Worm (Caenorhabditis elegans) whole organism, L3 larva: ENCODE data around the gene ZK1010.5.

ENCODE experiments used
- ZK546.5 ChIP-seq: sonication (generic microtip); optimal IDR thresholded peaks from 2 replicates; lab custom pipeline; 2017; ENCODE audit warnings: missing biosample characterization, missing genetic modification characterization
- ama-1 ChIP-seq: fragments of 150-350 bp; optimal IDR thresholded peaks from 2 replicates; lab custom pipeline; 2018
- egl-27 ChIP-seq: sonication (generic microtip); optimal IDR thresholded peaks from 4 replicates; lab custom pipeline; 2017; ENCODE audit warnings: missing biosample characterization, missing genetic modification reagents, missing genetic modification characterization
- lsy-12 ChIP-seq: sonication (generic microtip); optimal IDR thresholded peaks from 2 replicates; lab custom pipeline; 2016; ENCODE audit warnings: mild to moderate bottlenecking, missing genetic modification characterization, missing compliant biosample characterization
- mml-1 ChIP-seq: fragments of 150-350 bp; sonication (generic microtip); optimal IDR thresholded peaks from 3 replicates; lab custom pipeline; 2014; ENCODE audit warnings: missing biosample characterization, missing genetic modification characterization
- nhr-12 ChIP-seq: fragments of 150-350 bp; optimal IDR thresholded peaks from 2 replicates; lab custom pipeline; 2014; ENCODE audit warnings: missing biosample characterization, missing genetic modification characterization
- nhr-77 ChIP-seq: fragments of 150-350 bp; optimal IDR thresholded peaks from 2 replicates; lab custom pipeline; 2014; ENCODE audit warnings: missing biosample characterization, missing genetic modification characterization
- pha-4 ChIP-seq: fragments of 150-350 bp; optimal IDR thresholded peaks from 2 replicates; lab custom pipeline; 2014; ENCODE audit warnings: missing biosample characterization, missing genetic modification reagents, missing genetic modification characterization
- snpc-4 ChIP-seq: fragments of 150-350 bp; optimal IDR thresholded peaks from 2 replicates; lab custom pipeline; 2014; ENCODE audit warnings: missing biosample characterization, missing genetic modification characterization
- ztf-11 ChIP-seq: fragments of 150-350 bp; optimal IDR thresholded peaks from 2 replicates; lab custom pipeline; 2014; ENCODE audit warnings: missing biosample characterization, missing genetic modification characterization

DNA sequence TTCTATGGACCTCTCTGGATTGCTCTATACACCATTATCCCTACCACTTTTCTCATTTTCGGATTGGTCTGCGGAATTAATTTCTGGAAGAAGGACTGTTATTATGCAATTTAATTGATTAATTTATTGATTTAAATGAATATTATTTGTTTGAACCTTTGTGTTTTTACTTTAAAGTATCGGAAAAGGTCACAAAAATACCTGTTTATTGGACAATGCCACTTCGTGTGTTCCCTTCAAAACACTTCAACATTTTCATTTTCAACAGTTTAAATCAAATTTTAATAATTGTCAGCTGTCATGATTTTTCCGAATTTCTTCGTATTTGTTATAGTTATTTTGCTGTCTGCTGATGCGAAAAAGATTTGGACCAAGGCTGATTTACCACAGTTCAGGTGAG, 3.7 kb upstream of the ZK1010.5 start, which contains the start of gene ZK1010.12:
- no peak for TF ChIP-seq mml-1 (tag; lab: Kevin White, UChicago)
- no peak for TF ChIP-seq egl-27 (tag; lab: Kevin White, UChicago)
- no peak for TF ChIP-seq snpc-4 (tag; lab: Kevin White, UChicago)
- no peak for TF ChIP-seq ama-1 (lab: Kevin White, UChicago)
- no peak for TF ChIP-seq pha-4
- no peak for TF ChIP-seq ztf-11
- no peak for TF ChIP-seq nhr-12
- TF ChIP-seq ZK546.5 (tag; lab: Kevin White, UChicago), result no peak
- no peak for TF ChIP-seq nhr-77 (tag; lab: Kevin White, UChicago)
- TF ChIP-seq lsy-12 (tag; lab: Kevin White, UChicago), result no peak
